Worm (Caenorhabditis elegans): ENCODE data around the gene F09C6.10.

ce11 chrV:16884744-16885143 lies 31.2 kb downstream of the F09C6.10 start, which contains the start of gene F09C6.13:
- TF ChIP-seq unc-62 (GFP tag; optimal IDR thresholded peaks at IDR 0.05 in 1 of 2) = peak in 1 of 2 experiments; percentile 6
- no peak for TF ChIP-seq unc-62 (tag; optimal IDR thresholded peaks at IDR 0.05)
- no peak for TF ChIP-seq aly-2 (tag; optimal IDR thresholded peaks at IDR 0.05)

All from whole organism, L4 larva.